Worm (Caenorhabditis elegans) whole organism, L4 larva: ENCODE measurements around the gene ZK228.3.

Source experiments
- ama-1 ChIP-seq: fragments of 150-350 bp; optimal IDR thresholded peaks from 2 replicates; lab custom pipeline; 2014; ENCODE audit warnings: inconsistent platforms, mixed read lengths
- ceh-82 ChIP-seq: sonication (generic microtip); optimal IDR thresholded peaks from 2 replicates; lab custom pipeline; 2017; ENCODE audit warnings: missing biosample characterization, missing genetic modification characterization
- daf-19 ChIP-seq: fragments of 200-800 bp; sonication (Bioruptor generic); conservative IDR thresholded peaks from 2 replicates; pipeline ENCODE4 v1.3.6; 2022; ENCODE audit warnings: missing genetic modification characterization, missing compliant biosample characterization
- duxl-1 ChIP-seq: sonication (generic microtip); optimal IDR thresholded peaks from 2 replicates; lab custom pipeline; 2016; ENCODE audit warnings: mild to moderate bottlenecking, missing genetic modification characterization, moderate library complexity, missing compliant biosample characterization; ENCODE audit not compliant: poor library complexity
- egl-27 ChIP-seq: sonication (generic microtip); optimal IDR thresholded peaks from 3 replicates; lab custom pipeline; 2017; ENCODE audit warnings: missing biosample characterization, missing genetic modification reagents, missing genetic modification characterization
- fos-1 ChIP-seq: fragments of 150-350 bp; optimal IDR thresholded peaks from 2 replicates; lab custom pipeline; 2014; ENCODE audit warnings: missing biosample characterization, missing genetic modification characterization
- hmg-1.1 ChIP-seq: fragments of 200-800 bp; sonication (Bioruptor generic); IDR thresholded peaks from 2 replicates; pipeline ENCODE4 v1.3.6; 2022; ENCODE audit warnings: missing genetic modification reagents, missing genetic modification characterization, missing compliant biosample characterization
- nhr-11 ChIP-seq: fragments of 150-350 bp; optimal IDR thresholded peaks from 2 replicates; lab custom pipeline; 2014; ENCODE audit warnings: missing biosample characterization, missing genetic modification characterization
- nhr-28 ChIP-seq: fragments of 150-350 bp; optimal IDR thresholded peaks from 2 replicates; lab custom pipeline; 2014; ENCODE audit warnings: missing biosample characterization, missing genetic modification characterization
- nhr-6 ChIP-seq: fragments of 150-350 bp; optimal IDR thresholded peaks from 2 replicates; lab custom pipeline; 2014; ENCODE audit warnings: missing biosample characterization, missing genetic modification characterization
- pqm-1 ChIP-seq: sonication (generic microtip); optimal IDR thresholded peaks from 2 replicates; lab custom pipeline; 2017; ENCODE audit warnings: missing biosample characterization, missing genetic modification characterization
- set-16 ChIP-seq: fragments of 200-800 bp; sonication (Bioruptor generic); IDR thresholded peaks from 2 replicates; pipeline ENCODE4 v1.3.6; 2022; ENCODE audit warnings: missing genetic modification reagents, missing genetic modification characterization, missing compliant biosample characterization
- unc-130 ChIP-seq: sonication (generic microtip); optimal IDR thresholded peaks from 2 replicates; lab custom pipeline; 2016; ENCODE audit warnings: missing genetic modification reagents, missing genetic modification characterization, missing compliant biosample characterization

- no peak for TF ChIP-seq ceh-82 (tag; lab: Kevin White, UChicago)
- no peak for TF ChIP-seq unc-130 (GFP tag; lab: Kevin White, UChicago)
- TF ChIP-seq daf-19: no peak
- TF ChIP-seq ama-1: no peak
- no peak for TF ChIP-seq pqm-1 (tag; lab: Kevin White, UChicago)
- TF ChIP-seq egl-27 (tag; lab: Kevin White, UChicago): no peak
- TF ChIP-seq fos-1: no peak
- TF ChIP-seq nhr-28 (tag; lab: Kevin White, UChicago): no peak
- TF ChIP-seq nhr-11 (tag; lab: Kevin White, UChicago): no peak
- TF ChIP-seq duxl-1: no peak
- TF ChIP-seq nhr-6 (tag; lab: Kevin White, UChicago): no peak
- no peak for TF ChIP-seq set-16 (GFP tag; lab: Robert Waterston, UW)
- no peak for TF ChIP-seq hmg-1.1 (GFP tag; lab: Robert Waterston, UW)
Observed at ce11 chrV:18508564-18508963, 47.5 kb upstream of the ZK228.3 start, which contains the start of gene Y51A2D.1.
